Fruit fly (Drosophila melanogaster) whole organism, embryonic: ENCODE measurements around the gene Or7a.

Experiments
- Atf3 ChIP-seq: fragments of 200-800 bp; sonication (Bioruptor generic); optimal IDR thresholded peaks from 3 replicates; lab custom pipeline; 2016; ENCODE audit warnings: missing biosample characterization, missing genetic modification characterization
- Awh ChIP-seq: fragments of 200-800 bp; sonication (Bioruptor generic); IDR thresholded peaks from 2 replicates; pipeline ENCODE4, ENCODE4 v1.3.6; 2022; ENCODE audit warnings: missing biosample characterization, missing genetic modification characterization
- B-H1 ChIP-seq: fragments of 200-800 bp; sonication (Bioruptor generic); IDR thresholded peaks from 3 replicates; pipeline ENCODE4 v1.3.6; 2022; ENCODE audit warnings: missing biosample characterization, missing genetic modification characterization
- CG10267 ChIP-seq: fragments of 200-800 bp; sonication (Bioruptor generic); optimal IDR thresholded peaks from 2 replicates; lab custom pipeline; 2018; ENCODE audit warnings: missing biosample characterization, mild to moderate bottlenecking, missing genetic modification characterization, moderate library complexity
- CG11695 ChIP-seq: fragments of 200-800 bp; sonication (Bioruptor generic); IDR thresholded peaks from 3 replicates; pipeline ENCODE4 v1.3.6; 2022; ENCODE audit warnings: missing biosample characterization, missing genetic modification characterization
- CG12219 ChIP-seq: fragments of 200-800 bp; sonication (Bioruptor generic); optimal IDR thresholded peaks from 3 replicates; lab custom pipeline; 2018; ENCODE audit warnings: missing biosample characterization, mild to moderate bottlenecking, missing genetic modification characterization
- CG18619 ChIP-seq: fragments of 200-800 bp; sonication (Bioruptor generic); optimal IDR thresholded peaks from 3 replicates; lab custom pipeline; 2017; ENCODE audit warnings: missing biosample characterization, mild to moderate bottlenecking, missing genetic modification characterization
- CG2875 ChIP-seq: fragments of 200-800 bp; sonication (Bioruptor generic); optimal IDR thresholded peaks from 2 replicates; lab custom pipeline; 2017; ENCODE audit warnings: missing biosample characterization, mild to moderate bottlenecking, missing genetic modification characterization, missing genetic modification reagents
- CG32772 ChIP-seq: fragments of 200-800 bp; sonication (Bioruptor generic); IDR thresholded peaks from 2 replicates; pipeline ENCODE4 v1.3.6; 2022; ENCODE audit warnings: missing biosample characterization, missing genetic modification characterization
- CG3407 ChIP-seq: fragments of 200-800 bp; sonication (Bioruptor generic); optimal IDR thresholded peaks from 2 replicates; lab custom pipeline; 2018; ENCODE audit warnings: missing biosample characterization, mild to moderate bottlenecking, missing genetic modification characterization
- CG3847 ChIP-seq: fragments of 200-800 bp; sonication (Bioruptor generic); IDR thresholded peaks from 2 replicates; pipeline ENCODE4 v1.3.6; 2022; ENCODE audit warnings: missing biosample characterization, missing genetic modification characterization
- CG7372 ChIP-seq: fragments of 200-800 bp; sonication (Bioruptor generic); IDR thresholded peaks from 2 replicates; pipeline ENCODE4 v1.3.6; 2022; ENCODE audit warnings: missing biosample characterization, missing genetic modification characterization
- CG8944 ChIP-seq: fragments of 200-800 bp; sonication (Bioruptor generic); optimal IDR thresholded peaks from 3 replicates; lab custom pipeline; 2016; ENCODE audit warnings: missing biosample characterization, missing genetic modification characterization
- CG9876 ChIP-seq: fragments of 200-800 bp; sonication (Bioruptor generic); optimal IDR thresholded peaks from 2 replicates; lab custom pipeline; 2016; ENCODE audit warnings: missing biosample characterization, missing genetic modification characterization
- CHES-1-like ChIP-seq: fragments of 200-800 bp; sonication (Bioruptor generic); optimal IDR thresholded peaks from 2 replicates; lab custom pipeline; 2016; ENCODE audit warnings: missing biosample characterization, missing genetic modification characterization
- Camta ChIP-seq: fragments of 200-800 bp; sonication (Bioruptor generic); optimal IDR thresholded peaks from 2 replicates; lab custom pipeline; 2016; ENCODE audit warnings: missing biosample characterization, missing genetic modification characterization
- CoRest ChIP-seq: fragments of 200-800 bp; sonication (Bioruptor generic); optimal IDR thresholded peaks from 3 replicates; lab custom pipeline; 2018; ENCODE audit warnings: missing biosample characterization, mild to moderate bottlenecking, missing genetic modification characterization, moderate library complexity
- Dip3 ChIP-seq: fragments of 200-800 bp; sonication (Bioruptor generic); optimal IDR thresholded peaks from 3 replicates; lab custom pipeline; 2016; ENCODE audit warnings: missing biosample characterization, missing genetic modification characterization
- Dref ChIP-seq: fragments of 200-800 bp; sonication (Bioruptor generic); IDR thresholded peaks from 2 replicates; pipeline ENCODE4 v1.3.6; 2022; ENCODE audit warnings: missing biosample characterization, missing genetic modification characterization
- Gsc ChIP-seq: fragments of 200-800 bp; sonication (Bioruptor generic); IDR thresholded peaks from 2 replicates; pipeline ENCODE4 v1.3.6; 2022; ENCODE audit warnings: missing biosample characterization, missing genetic modification characterization
- HHEX ChIP-seq: fragments of 200-800 bp; sonication (Bioruptor generic); optimal IDR thresholded peaks from 3 replicates; lab custom pipeline; 2017; ENCODE audit warnings: missing biosample characterization, mild to moderate bottlenecking, missing genetic modification characterization, missing genetic modification reagents
- Hr39 ChIP-seq: fragments of >200 bp; optimal IDR thresholded peaks from 2 replicates; lab custom pipeline; 2017
- Myb ChIP-seq: fragments of 200-800 bp; sonication (Bioruptor generic); optimal IDR thresholded peaks from 2 replicates; lab custom pipeline; 2016; ENCODE audit warnings: missing biosample characterization, missing genetic modification characterization
- NC2α ChIP-seq: fragments of 200-800 bp; sonication (Bioruptor generic); optimal IDR thresholded peaks from 2 replicates; lab custom pipeline; 2016; ENCODE audit warnings: missing biosample characterization, missing genetic modification characterization
- Six4 ChIP-seq: fragments of 200-800 bp; sonication (Bioruptor generic); optimal IDR thresholded peaks from 2 replicates; lab custom pipeline; 2016; ENCODE audit warnings: missing biosample characterization, missing genetic modification characterization
- ara ChIP-seq: fragments of 200-800 bp; sonication (Bioruptor generic); IDR thresholded peaks from 2 replicates; pipeline ENCODE4 v1.3.6; 2022; ENCODE audit warnings: missing biosample characterization, missing genetic modification characterization
- ase ChIP-seq: fragments of 200-800 bp; sonication (Bioruptor generic); IDR thresholded peaks from 3 replicates; pipeline ENCODE4 v1.3.6; 2022; ENCODE audit warnings: missing biosample characterization, missing genetic modification characterization
- bcd ChIP-seq: fragments of 200-800 bp; sonication (Bioruptor generic); optimal IDR thresholded peaks from 2 replicates; lab custom pipeline; 2017; ENCODE audit warnings: missing biosample characterization, mild to moderate bottlenecking, missing genetic modification characterization
- cas ChIP-seq: fragments of 200-800 bp; sonication (Bioruptor generic); IDR thresholded peaks from 2 replicates; pipeline ENCODE4 v1.3.6; 2022; ENCODE audit warnings: missing biosample characterization, missing genetic modification characterization
- ci ChIP-seq: fragments of 200-800 bp; sonication (Bioruptor generic); IDR thresholded peaks from 3 replicates; pipeline ENCODE4 v1.3.6; 2022; ENCODE audit warnings: missing biosample characterization, missing genetic modification characterization
- crp ChIP-seq, 2 experiments: fragments of 200-800 bp; sonication (Bioruptor generic); optimal IDR thresholded peaks; 2 replicates in 1 of 2; 3 replicates in 1 of 2; lab custom pipeline; 2017; ENCODE audit warnings: missing biosample characterization in 2 of 2, missing genetic modification characterization in 2 of 2, mild to moderate bottlenecking in 1 of 2, moderate library complexity in 1 of 2
- dm ChIP-seq: fragments of 200-800 bp; sonication (Bioruptor generic); optimal IDR thresholded peaks from 3 replicates; lab custom pipeline; 2016; ENCODE audit warnings: missing biosample characterization, missing genetic modification characterization
- dmrt11E ChIP-seq: fragments of 200-800 bp; sonication (Bioruptor generic); optimal IDR thresholded peaks from 3 replicates; lab custom pipeline; 2018; ENCODE audit warnings: missing biosample characterization, mild to moderate bottlenecking, missing genetic modification characterization, moderate library complexity
- dpn ChIP-seq, 2 experiments: fragments of 200-800 bp; sonication (Bioruptor generic); optimal IDR thresholded peaks; 3 replicates each; lab custom pipeline; 2016; ENCODE audit warnings: missing biosample characterization in 2 of 2, missing genetic modification characterization in 2 of 2
- exex ChIP-seq: fragments of 200-800 bp; sonication (Bioruptor generic); optimal IDR thresholded peaks from 4 replicates; lab custom pipeline; 2018; ENCODE audit warnings: missing biosample characterization, mild to moderate bottlenecking, missing genetic modification characterization, moderate library complexity
- gsb-n ChIP-seq: fragments of 200-800 bp; sonication (Bioruptor generic); optimal IDR thresholded peaks from 3 replicates; lab custom pipeline; 2018; ENCODE audit warnings: missing biosample characterization, mild to moderate bottlenecking, missing genetic modification characterization
- her ChIP-seq: fragments of 200-800 bp; sonication (Bioruptor generic); optimal IDR thresholded peaks from 2 replicates; lab custom pipeline; 2016; ENCODE audit warnings: missing biosample characterization, missing genetic modification characterization
- ken ChIP-seq: fragments of 200-800 bp; sonication (Bioruptor generic); IDR thresholded peaks from 3 replicates; pipeline ENCODE4 v1.3.6; 2022; ENCODE audit warnings: missing biosample characterization, missing genetic modification characterization
- kni ChIP-seq: fragments of 200-800 bp; sonication (Bioruptor generic); optimal IDR thresholded peaks from 3 replicates; lab custom pipeline; 2017; ENCODE audit warnings: mild to moderate bottlenecking, missing biosample characterization, missing genetic modification reagents, missing genetic modification characterization
- lmd ChIP-seq: fragments of 200-800 bp; sonication (Bioruptor generic); IDR thresholded peaks from 2 replicates; pipeline ENCODE4 v1.3.6; 2022; ENCODE audit warnings: missing biosample characterization, missing genetic modification characterization
- lola ChIP-seq, 3 experiments: fragments of >200 bp in 2 of 3; fragments of 200-800 bp in 1 of 3; sonication (Bioruptor generic) in 1 of 3; optimal IDR thresholded peaks; 2 replicates each; lab custom pipeline; 2017 to 2019; ENCODE audit warnings: missing biosample characterization in 3 of 3, missing genetic modification characterization in 3 of 3, mild to moderate bottlenecking in 1 of 3, moderate library complexity in 1 of 3
- nmo ChIP-seq: fragments of 200-800 bp; sonication (Bioruptor generic); optimal IDR thresholded peaks from 2 replicates; lab custom pipeline; 2018; ENCODE audit warnings: missing biosample characterization, mild to moderate bottlenecking, missing genetic modification characterization, moderate library complexity
- pfk ChIP-seq: fragments of 200-800 bp; sonication (Bioruptor generic); optimal IDR thresholded peaks from 2 replicates; lab custom pipeline; 2018; ENCODE audit warnings: missing biosample characterization, mild to moderate bottlenecking, missing genetic modification characterization, moderate library complexity
- prd ChIP-seq, 3 experiments: fragments of >200 bp in 2 of 3; fragments of 200-800 bp in 1 of 3; sonication (Bioruptor generic) in 1 of 3; optimal IDR thresholded peaks in 2 of 3; IDR thresholded peaks in 1 of 3; 2 replicates in 2 of 3; 3 replicates in 1 of 3; pipeline versions ENCODE4 v1.3.6 to Lab custom; 2017 to 2022; ENCODE audit warnings: missing biosample characterization in 1 of 3, missing genetic modification characterization in 1 of 3
- ranshi ChIP-seq: fragments of 200-800 bp; sonication (Bioruptor generic); IDR thresholded peaks from 2 replicates; pipeline ENCODE4 v1.3.6; 2022; ENCODE audit warnings: missing biosample characterization, missing genetic modification characterization
- row ChIP-seq: fragments of 200-800 bp; sonication (Bioruptor generic); IDR thresholded peaks from 3 replicates; pipeline ENCODE4 v1.3.6; 2022; ENCODE audit warnings: missing biosample characterization, missing genetic modification characterization
- run ChIP-seq: fragments of 200-800 bp; sonication (Bioruptor generic); optimal IDR thresholded peaks from 3 replicates; lab custom pipeline; 2018; ENCODE audit warnings: missing biosample characterization, mild to moderate bottlenecking, missing genetic modification characterization
- tgo ChIP-seq: fragments of 200-800 bp; sonication (Bioruptor generic); IDR thresholded peaks from 3 replicates; pipeline ENCODE4 v1.3.6; 2022; ENCODE audit warnings: missing biosample characterization, missing genetic modification characterization
- toy ChIP-seq: fragments of 200-800 bp; sonication (Bioruptor generic); IDR thresholded peaks from 2 replicates; pipeline ENCODE4 v1.3.6; 2022; ENCODE audit warnings: missing biosample characterization, missing genetic modification characterization
- trem ChIP-seq: fragments of 200-800 bp; optimal IDR thresholded peaks from 3 replicates; lab custom pipeline; 2019; ENCODE audit warnings: missing biosample characterization, mild to moderate bottlenecking, missing genetic modification characterization, moderate library complexity

Or7a gene

DNA sequence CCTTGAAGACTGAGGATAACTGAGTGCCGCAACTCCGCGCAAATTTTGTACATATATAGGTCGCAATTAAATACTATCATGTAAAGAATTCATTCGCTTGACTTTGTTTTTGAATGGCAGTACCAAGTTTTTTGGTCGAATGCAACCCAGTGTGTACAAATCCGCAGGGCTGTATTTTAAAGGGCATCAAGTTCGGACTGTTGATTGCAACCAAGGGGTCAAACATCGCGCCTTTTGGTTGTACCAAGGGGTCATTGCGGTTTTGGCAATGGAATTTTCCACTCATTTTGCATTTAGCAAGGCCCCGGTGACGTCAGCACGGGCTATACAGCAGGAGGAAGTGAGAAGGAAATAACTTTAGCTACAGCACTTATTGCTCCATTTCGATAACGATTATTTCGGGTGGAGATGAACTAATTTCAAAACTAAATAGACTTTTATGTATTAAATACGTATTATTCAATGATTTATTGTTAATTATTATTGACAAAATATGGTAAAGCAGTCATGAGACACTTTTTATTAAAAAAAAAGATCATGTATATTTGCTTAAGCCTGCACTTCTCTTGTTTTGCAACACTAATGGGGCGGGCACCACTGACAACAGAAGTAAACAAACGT, 33.7 kb downstream of the Or7a start, which contains the start of gene CG10958:
CG10958 (plus strand) TSS at position 593 of the 621 bp plus-strand sequence.
- peak in 1 of 2 experiments; percentile 23 for TF ChIP-seq crp (GFP tag; optimal IDR thresholded peaks at IDR 0.05; lab: Kevin White, UChicago)
- TF ChIP-seq prd (optimal IDR thresholded peaks at IDR 0.05; lab: Kevin White, UChicago) = no peak
- TF ChIP-seq prd (GFP tag; IDR thresholded peaks at IDR 0.05; lab: Robert Waterston, UW) = peak; percentile 73
- no peak for TF ChIP-seq pfk (GFP tag; lab: Kevin White, UChicago)
- no peak for TF ChIP-seq CG9876 (GFP tag; lab: Kevin White, UChicago)
- TF ChIP-seq Gsc (GFP tag; lab: Robert Waterston, UW) = no peak
- TF ChIP-seq NC2α (GFP tag; lab: Kevin White, UChicago) = no peak
- TF ChIP-seq dmrt11E = peak; percentile 33
- TF ChIP-seq Camta = no peak
- TF ChIP-seq HHEX (GFP tag; lab: Kevin White, UChicago) = peak; percentile 56
- peak; percentile 64 for TF ChIP-seq tgo (GFP tag; lab: Robert Waterston, UW)
- peak; percentile 54 for TF ChIP-seq gsb-n
- peak; percentile 6 for TF ChIP-seq CG2875
- peak; percentile 57 for TF ChIP-seq trem (tag; lab: Kevin White, UChicago)
- peak; percentile 45; the same call in 1 of the 3 replicates for TF ChIP-seq ken (GFP tag; lab: Robert Waterston, UW)
- peak; percentile 9 for TF ChIP-seq CG18619 (GFP tag; lab: Kevin White, UChicago)
- TF ChIP-seq her = no peak
- peak in 1 of 3 experiments; percentile 42 for TF ChIP-seq lola (GFP tag; optimal IDR thresholded peaks at IDR 0.05; lab: Kevin White, UChicago)
- TF ChIP-seq ase (GFP tag; lab: Robert Waterston, UW) = 0 out of 3 replicates have a peak, but pooled peaks have one; percentile 32
- peak; percentile 30 for TF ChIP-seq exex
- peak; percentile 26 to 81 for TF ChIP-seq dpn (GFP tag; optimal IDR thresholded peaks at IDR 0.05; lab: Kevin White, UChicago)
- TF ChIP-seq CG3407 (GFP tag; lab: Kevin White, UChicago) = peak; percentile 20
- peak; percentile 82 for TF ChIP-seq row
- TF ChIP-seq CHES-1-like (GFP tag; lab: Kevin White, UChicago) = no peak
- TF ChIP-seq Myb (GFP tag; lab: Kevin White, UChicago) = peak; percentile 2
- TF ChIP-seq Atf3 = peak; percentile 51
- TF ChIP-seq toy (GFP tag; lab: Robert Waterston, UW) = no peak
- peak; percentile 5 for TF ChIP-seq dm (GFP tag; lab: Kevin White, UChicago)
- 0 out of 3 replicates have a peak, but pooled peaks have one; percentile 37 for TF ChIP-seq ci (GFP tag; lab: Robert Waterston, UW)
- no peak for TF ChIP-seq cas (GFP tag; lab: Robert Waterston, UW)
- TF ChIP-seq run = peak; percentile 1
- TF ChIP-seq CoRest (tag; lab: Kevin White, UChicago) = peak; percentile 37
- peak; percentile 41 for TF ChIP-seq bcd (GFP tag; lab: Kevin White, UChicago)
- peak; percentile 63 for TF ChIP-seq Six4 (GFP tag; lab: Kevin White, UChicago)
- no peak for TF ChIP-seq CG12219 (GFP tag; lab: Kevin White, UChicago)
- peak; percentile 93 for TF ChIP-seq CG10267 (tag; lab: Kevin White, UChicago)
- TF ChIP-seq CG8944 (GFP tag; lab: Kevin White, UChicago) = no peak
- TF ChIP-seq nmo (GFP tag; lab: Kevin White, UChicago) = peak; percentile 49
- no peak for TF ChIP-seq CG7372 (GFP tag; lab: Robert Waterston, UW)
- peak; percentile 3 for TF ChIP-seq kni (GFP tag; lab: Kevin White, UChicago)
- peak; percentile 52; the same call in 1 of the 2 replicates for TF ChIP-seq CG32772
- TF ChIP-seq Awh (GFP tag; lab: Robert Waterston, UW) = 0 out of 2 replicates have a peak, but pooled peaks have one; percentile 48
- TF ChIP-seq Hr39 = no peak
- 0 out of 2 replicates have a peak, but pooled peaks have one; percentile 33 for TF ChIP-seq lmd (GFP tag; lab: Robert Waterston, UW)
- TF ChIP-seq Dref (GFP tag; lab: Robert Waterston, UW) = peak; percentile 59
- TF ChIP-seq CG11695 = peak; percentile 36; the same call in 1 of the 3 replicates
- TF ChIP-seq CG3847 = peak; percentile 55
- peak; percentile 30; the same call in 1 of the 3 replicates for TF ChIP-seq B-H1
- TF ChIP-seq ranshi (GFP tag; lab: Robert Waterston, UW) = no peak
- TF ChIP-seq ara (GFP tag; lab: Robert Waterston, UW) = peak; percentile 51
- TF ChIP-seq Dip3 (GFP tag; lab: Kevin White, UChicago) = peak; percentile 19
